Fruit fly (Drosophila melanogaster): ENCODE data around the gene CG34241.

CG34241 gene

DNA sequence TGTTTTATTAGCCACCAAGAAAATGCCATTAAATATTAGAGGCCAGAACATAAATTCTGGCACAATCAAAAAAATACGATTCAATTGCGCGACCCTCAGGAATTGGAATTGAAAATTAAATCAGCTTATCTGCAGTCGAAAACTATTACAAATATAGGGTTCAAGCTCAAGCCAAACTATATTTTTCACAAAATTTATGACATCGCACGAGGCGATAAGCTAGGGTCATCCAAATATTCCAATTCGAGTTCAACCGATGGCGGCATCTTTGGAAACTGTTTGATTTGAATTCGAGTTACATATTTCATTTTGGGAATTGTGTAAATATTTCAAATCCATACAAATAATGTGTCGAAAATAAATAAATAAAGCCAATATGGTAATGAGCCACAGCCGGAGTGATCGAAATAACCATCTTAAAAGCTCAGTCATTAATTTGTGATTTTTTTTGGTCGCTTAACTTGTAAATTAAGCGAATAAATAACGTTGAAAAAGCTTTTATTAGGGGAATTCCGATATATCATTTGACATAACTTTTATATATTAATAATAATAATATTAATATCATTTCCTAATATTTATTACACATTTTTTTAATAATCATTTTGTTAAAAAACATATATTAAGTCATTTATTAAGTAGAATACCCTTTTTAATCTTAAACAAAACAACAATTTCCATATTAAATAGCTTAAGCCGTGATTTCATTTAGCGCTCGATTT lies 42.6 kb upstream of the CG34241 start (continued):
- TF ChIP-seq gcm2 (GFP tag; optimal IDR thresholded peaks at IDR 0.05): no peak
- no peak for TF ChIP-seq cas (GFP tag; IDR thresholded peaks at IDR 0.05)
- TF ChIP-seq vnd (GFP tag; IDR thresholded peaks at IDR 0.05; ENCODE audit: partially characterized antibody): no peak
- no peak for TF ChIP-seq z (GFP tag; IDR thresholded peaks at IDR 0.05)
- no peak for TF ChIP-seq gfzf (GFP tag; optimal IDR thresholded peaks at IDR 0.05)
- no peak for TF ChIP-seq CG15479 (GFP tag; optimal IDR thresholded peaks at IDR 0.05)
- no peak for TF ChIP-seq onecut (GFP tag; IDR thresholded peaks at IDR 0.05)
- TF ChIP-seq Ptx1 (GFP tag; IDR thresholded peaks at IDR 0.05): no peak
- peak; percentile 49 for TF ChIP-seq sens (GFP tag)
- no peak for TF ChIP-seq grn (GFP tag; optimal IDR thresholded peaks at IDR 0.05)
- no peak for TF ChIP-seq CG32767 (GFP tag; IDR thresholded peaks at IDR 0.05)
- TF ChIP-seq CG18764 (GFP tag; optimal IDR thresholded peaks at IDR 0.05): no peak
- TF ChIP-seq caup (GFP tag; optimal IDR thresholded peaks at IDR 0.05; ENCODE audit: severe bottlenecking): no peak
- TF ChIP-seq CG2889 (GFP tag; IDR thresholded peaks at IDR 0.05): no peak
- 0 out of 4 replicates have a peak, but pooled peaks have one; percentile 21 for TF ChIP-seq chinmo (GFP tag; IDR thresholded peaks at IDR 0.05; ENCODE audit: partially characterized antibody)
- no peak for TF ChIP-seq sens-2 (GFP tag; IDR thresholded peaks at IDR 0.05)
- no peak for TF ChIP-seq Chrac-16 (GFP tag; optimal IDR thresholded peaks at IDR 0.05)
- TF ChIP-seq fd64A (GFP tag; optimal IDR thresholded peaks at IDR 0.05): no peak
- no peak for TF ChIP-seq CG16863 (GFP tag; optimal IDR thresholded peaks at IDR 0.05)
- no peak for TF ChIP-seq dm (GFP tag; optimal IDR thresholded peaks at IDR 0.05)
- TF ChIP-seq sob (GFP tag; IDR thresholded peaks at IDR 0.05): no peak
- TF ChIP-seq Poxn (GFP tag; IDR thresholded peaks at IDR 0.05): no peak
- no peak for TF ChIP-seq CG4707 (GFP tag; optimal IDR thresholded peaks at IDR 0.05)
- TF ChIP-seq CG10267 (tag; optimal IDR thresholded peaks at IDR 0.05): peak; percentile 40
- TF ChIP-seq Sox100B (GFP tag; optimal IDR thresholded peaks at IDR 0.05): peak; percentile 10
- TF ChIP-seq dmrt99B (tag; optimal IDR thresholded peaks at IDR 0.05): peak; percentile 53
- no peak for TF ChIP-seq CG11398 (GFP tag; optimal IDR thresholded peaks at IDR 0.05)
- peak in 1 of 2 experiments; percentile 57 for TF ChIP-seq Pdp1 (GFP tag; optimal IDR thresholded peaks at IDR 0.05)
- TF ChIP-seq CG5953 (GFP tag; IDR thresholded peaks at IDR 0.05): no peak
- no peak for TF ChIP-seq Dip3 (GFP tag; optimal IDR thresholded peaks at IDR 0.05)
- no peak for TF ChIP-seq CG1832 (GFP tag; optimal IDR thresholded peaks at IDR 0.05)
- TF ChIP-seq bcd (GFP tag; optimal IDR thresholded peaks at IDR 0.05): no peak
- no peak for TF ChIP-seq Myb (GFP tag; optimal IDR thresholded peaks at IDR 0.05)
- no peak for TF ChIP-seq Optix (GFP tag; IDR thresholded peaks at IDR 0.05)
- TF ChIP-seq zen2 (GFP tag; IDR thresholded peaks at IDR 0.05; ENCODE audit: partially characterized antibody): no peak
- TF ChIP-seq CG16815 (GFP tag; optimal IDR thresholded peaks at IDR 0.05): no peak
- TF ChIP-seq CG14667 (GFP tag; IDR thresholded peaks at IDR 0.05): no peak
- peak; percentile 29 for TF ChIP-seq CG15269 (tag; optimal IDR thresholded peaks at IDR 0.05)
- TF ChIP-seq twi (tag; optimal IDR thresholded peaks at IDR 0.05): no peak
- TF ChIP-seq peb (GFP tag; IDR thresholded peaks at IDR 0.05): no peak
- TF ChIP-seq p53 (GFP tag; optimal IDR thresholded peaks at IDR 0.05): no peak
- TF ChIP-seq seq (GFP tag; IDR thresholded peaks at IDR 0.05): no peak
- no peak for TF ChIP-seq Lhr (GFP tag; optimal IDR thresholded peaks at IDR 0.05)
- no peak for TF ChIP-seq CG3163 (GFP tag; optimal IDR thresholded peaks at IDR 0.05)
- TF ChIP-seq CG3726 (GFP tag; IDR thresholded peaks at IDR 0.05): no peak
- TF ChIP-seq ems (GFP tag; optimal IDR thresholded peaks at IDR 0.05): no peak
- no peak for TF ChIP-seq nmo (GFP tag; optimal IDR thresholded peaks at IDR 0.05)
- no peak for TF ChIP-seq Nf-YA (GFP tag; IDR thresholded peaks at IDR 0.05)
- TF ChIP-seq Dbx (GFP tag; IDR thresholded peaks at IDR 0.05): no peak
- TF ChIP-seq gro (GFP tag; optimal IDR thresholded peaks at IDR 0.05): no peak
- TF ChIP-seq bsh (GFP tag; optimal IDR thresholded peaks at IDR 0.05): peak in 1 of 2 experiments; percentile 16
